Fruit fly (Drosophila melanogaster): ENCODE data around the gene Boh2.

DNA sequence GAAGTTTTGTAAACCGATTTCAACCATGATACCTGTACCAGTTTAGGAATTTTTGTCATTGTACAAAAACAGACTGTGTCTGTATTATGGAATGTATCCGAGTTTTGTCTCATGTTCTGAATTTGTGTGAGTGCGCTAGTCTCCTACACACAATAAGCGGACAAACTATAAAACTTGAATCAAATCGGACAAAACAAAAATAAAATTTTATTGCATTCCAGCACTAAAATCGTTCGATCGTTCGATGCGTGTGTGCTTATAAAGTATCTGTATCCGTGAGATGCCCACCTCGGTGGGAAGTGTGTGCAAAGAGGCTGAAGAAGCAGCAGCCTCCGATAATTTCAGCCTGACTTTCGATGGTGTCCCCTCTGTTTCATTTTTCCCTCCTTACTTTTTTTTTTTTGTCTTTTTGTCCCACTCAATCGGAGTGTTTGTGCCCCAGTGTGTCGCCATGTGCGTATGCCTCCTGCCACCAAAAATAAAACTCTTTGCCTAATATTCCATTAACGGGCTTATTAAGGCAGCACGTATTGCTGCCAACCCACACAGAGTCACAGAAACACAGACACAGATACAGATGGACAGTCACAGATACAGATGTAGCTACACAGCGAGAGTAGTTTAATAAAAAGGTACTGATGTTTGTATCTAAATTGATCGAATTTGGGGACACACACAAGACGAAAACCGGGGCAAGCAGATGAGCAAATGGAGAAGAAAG is 9.7 kb downstream of the Boh2 start:
- TF ChIP-seq Mio (GFP tag; optimal IDR thresholded peaks at IDR 0.05) (no peak), foxo (GFP tag; optimal IDR thresholded peaks at IDR 0.05) (no peak), CG32264 (GFP tag; optimal IDR thresholded peaks at IDR 0.05) (no peak), OdsH (GFP tag; optimal IDR thresholded peaks at IDR 0.05) (no peak), jim (GFP tag; optimal IDR thresholded peaks at IDR 0.05) (no peak), CrebA (GFP tag; optimal IDR thresholded peaks at IDR 0.05; ENCODE audit: borderline replicate concordance) (no peak), Myc (optimal IDR thresholded peaks at IDR 0.05) (no peak), Sp1 (GFP tag; optimal IDR thresholded peaks at IDR 0.05) (no peak), usp (GFP tag; optimal IDR thresholded peaks at IDR 0.05) (no peak)

Data from whole organism, wandering third instar larva.